Fruit fly (Drosophila melanogaster): ENCODE data around the gene pn.

The pn gene

dm6 chrX:2141159-2141853 is 39.7 kb upstream of the pn start, which contains the start of gene D2hgdh (continued):
- TF ChIP-seq CG2120 (GFP tag; optimal IDR thresholded peaks at IDR 0.05), result peak; percentile 60
- peak; percentile 4 for TF ChIP-seq CG30403 (GFP tag; optimal IDR thresholded peaks at IDR 0.05)
- no peak for TF ChIP-seq CG12299 (tag; optimal IDR thresholded peaks at IDR 0.05)
- no peak for TF ChIP-seq ssp (GFP tag; IDR thresholded peaks at IDR 0.05)
- peak; percentile 45 for TF ChIP-seq lilli (GFP tag; optimal IDR thresholded peaks at IDR 0.05)
- no peak for TF ChIP-seq CG7839 (tag; optimal IDR thresholded peaks at IDR 0.05)
- TF ChIP-seq amos (GFP tag; IDR thresholded peaks at IDR 0.05; ENCODE audit: partially characterized antibody), result peak; percentile 23; the same call in 1 of the 2 replicates
- no peak for TF ChIP-seq CG8290 (GFP tag; optimal IDR thresholded peaks at IDR 0.05)
- peak in 1 of 2 experiments; percentile 39 for TF ChIP-seq CG8290 (tag; optimal IDR thresholded peaks at IDR 0.05)
- TF ChIP-seq z (GFP tag; IDR thresholded peaks at IDR 0.05), result peak; percentile 76; the same call in 2 of the 3 replicates
- TF ChIP-seq CoRest (tag; optimal IDR thresholded peaks at IDR 0.05), result no peak
- peak; percentile 10; the same call in 1 of the 2 replicates for TF ChIP-seq chm (GFP tag; IDR thresholded peaks at IDR 0.05)
- TF ChIP-seq wdn (GFP tag; IDR thresholded peaks at IDR 0.05), result no peak
- peak; percentile 11; the same call in 1 of the 3 replicates for TF ChIP-seq dysf (GFP tag; IDR thresholded peaks at IDR 0.05)
- TF ChIP-seq crol (GFP tag; IDR thresholded peaks at IDR 0.05), result peak; percentile 80
- peak; percentile 49 for TF ChIP-seq slbo (GFP tag; IDR thresholded peaks at IDR 0.05)
- TF ChIP-seq Dp (GFP tag; optimal IDR thresholded peaks at IDR 0.05), result peak; percentile 20
- TF ChIP-seq zfh2 (GFP tag; optimal IDR thresholded peaks at IDR 0.05), result peak; percentile 14
- TF ChIP-seq chinmo (GFP tag; IDR thresholded peaks at IDR 0.05; ENCODE audit: partially characterized antibody), result peak; percentile 71; the same call in 1 of the 4 replicates
- TF ChIP-seq Adf1 (GFP tag; IDR thresholded peaks at IDR 0.05), result no peak
- no peak for TF ChIP-seq Nf-YC (tag; optimal IDR thresholded peaks at IDR 0.05)
- TF ChIP-seq pan (optimal IDR thresholded peaks at IDR 0.05), result no peak
- peak in 1 of 2 experiments; percentile 24 for TF ChIP-seq pan (GFP tag; optimal IDR thresholded peaks at IDR 0.05 in 1 of 2, IDR thresholded peaks at IDR 0.05 in 1 of 2)
- peak; percentile 69 for TF ChIP-seq CG3163 (GFP tag; optimal IDR thresholded peaks at IDR 0.05)
- peak; percentile 1 for TF ChIP-seq gro (GFP tag; optimal IDR thresholded peaks at IDR 0.05)
- no peak for TF ChIP-seq Aef1 (GFP tag; IDR thresholded peaks at IDR 0.05)
- peak; percentile 30 for TF ChIP-seq gem (tag; optimal IDR thresholded peaks at IDR 0.05)
- no peak for TF ChIP-seq her (GFP tag; optimal IDR thresholded peaks at IDR 0.05)
- no peak for TF ChIP-seq Hmr (GFP tag; optimal IDR thresholded peaks at IDR 0.05)
- peak; percentile 38 for TF ChIP-seq lab (GFP tag; optimal IDR thresholded peaks at IDR 0.05)
- TF ChIP-seq CG8359 (GFP tag; optimal IDR thresholded peaks at IDR 0.05; ENCODE audit: borderline replicate concordance), result no peak
- no peak for TF ChIP-seq NC2α (GFP tag; optimal IDR thresholded peaks at IDR 0.05)
- TF ChIP-seq Trl (optimal IDR thresholded peaks at IDR 0.05), result peak; percentile 61 to 80
- TF ChIP-seq Trl (GFP tag; optimal IDR thresholded peaks at IDR 0.05), result no peak
- no peak for TF ChIP-seq dimm (GFP tag; IDR thresholded peaks at IDR 0.05)
- peak; percentile 8 for TF ChIP-seq Meics (GFP tag; optimal IDR thresholded peaks at IDR 0.05)
- peak; percentile 53 for TF ChIP-seq Drgx (GFP tag; IDR thresholded peaks at IDR 0.05)
- peak; percentile 33; the same call in 1 of the 2 replicates for TF ChIP-seq CG13287 (GFP tag; IDR thresholded peaks at IDR 0.05; ENCODE audit: partially characterized antibody)
- peak; percentile 42; the same call in 1 of the 2 replicates for TF ChIP-seq E2f2 (GFP tag; IDR thresholded peaks at IDR 0.05)

- TF ChIP-seq gem (tag; optimal IDR thresholded peaks at IDR 0.05), result peak; percentile 55
- TF ChIP-seq dm (GFP tag; optimal IDR thresholded peaks at IDR 0.05), result peak; percentile 22
- TF ChIP-seq Dek (tag; optimal IDR thresholded peaks at IDR 0.05), result peak; percentile 43
- TF ChIP-seq bbx (GFP tag; IDR thresholded peaks at IDR 0.05; ENCODE audit: partially characterized antibody), result no peak
- TF ChIP-seq CG11456 (GFP tag; IDR thresholded peaks at IDR 0.05), result no peak
- no peak for TF ChIP-seq pum (GFP tag; optimal IDR thresholded peaks at IDR 0.05)
- TF ChIP-seq Atf-2 (GFP tag; optimal IDR thresholded peaks at IDR 0.05), result no peak
- peak; percentile 37; the same call in 1 of the 3 replicates for TF ChIP-seq z (GFP tag; IDR thresholded peaks at IDR 0.05)
- no peak for TF ChIP-seq ato (GFP tag; IDR thresholded peaks at IDR 0.05; ENCODE audit: partially characterized antibody)
- TF ChIP-seq Dip3 (GFP tag; optimal IDR thresholded peaks at IDR 0.05), result no peak
- TF ChIP-seq CG12071 (GFP tag; optimal IDR thresholded peaks at IDR 0.05), result peak; percentile 61
- TF ChIP-seq ash1 (GFP tag; optimal IDR thresholded peaks at IDR 0.05), result peak; percentile 53
- TF ChIP-seq CG13287 (GFP tag; IDR thresholded peaks at IDR 0.05; ENCODE audit: partially characterized antibody), result no peak
- no peak for TF ChIP-seq CG7271 (tag; optimal IDR thresholded peaks at IDR 0.05)
- no peak for TF ChIP-seq Bgb (GFP tag; IDR thresholded peaks at IDR 0.05; ENCODE audit: partially characterized antibody)
- TF ChIP-seq Xbp1 (GFP tag; optimal IDR thresholded peaks at IDR 0.05), result peak; percentile 26
Measured at dm6 chrX:2141854-2142216, 39.2 kb upstream of the pn start.
